Worm (Caenorhabditis elegans) whole organism, mixed stage, embryonic: ENCODE results near the gene T26C12.1.
"Not testable (repeated sequence)": the region's sequence is repeated elsewhere in the genome, so short reads cannot be mapped to it uniquely, and the experiment has no call there.

Experiments
- M03D4.4 ChIP-seq: sonication (generic microtip); optimal IDR thresholded peaks from 2 replicates; lab custom pipeline; 2017; ENCODE audit warnings: mild to moderate bottlenecking, missing genetic modification characterization, missing compliant biosample characterization
- bed-3 ChIP-seq: fragments of 200-800 bp; sonication (Bioruptor generic); optimal IDR thresholded peaks from 3 replicates; lab custom pipeline; 2018; ENCODE audit warnings: mild to moderate bottlenecking, missing genetic modification characterization, moderate library complexity, missing compliant biosample characterization
- blmp-1 ChIP-seq: fragments of 150-350 bp; optimal IDR thresholded peaks from 2 replicates; lab custom pipeline; 2014; ENCODE audit warnings: missing biosample characterization, missing genetic modification characterization
- ceh-39 ChIP-seq: fragments of 150-350 bp; optimal IDR thresholded peaks from 2 replicates; lab custom pipeline; 2014; ENCODE audit warnings: missing biosample characterization, missing genetic modification characterization
- ceh-43 ChIP-seq: fragments of 200-800 bp; sonication (Bioruptor generic); optimal IDR thresholded peaks from 2 replicates; lab custom pipeline; 2018; ENCODE audit warnings: mild to moderate bottlenecking, missing genetic modification characterization, moderate library complexity, missing compliant biosample characterization
- ceh-83 ChIP-seq: fragments of 200-800 bp; sonication (Bioruptor generic); optimal IDR thresholded peaks from 2 replicates; lab custom pipeline; 2018; ENCODE audit warnings: mild to moderate bottlenecking, missing genetic modification characterization, missing compliant biosample characterization
- ces-1 ChIP-seq: fragments of 150-350 bp; optimal IDR thresholded peaks from 2 replicates; lab custom pipeline; 2014; ENCODE audit warnings: missing biosample characterization, missing genetic modification reagents, missing genetic modification characterization
- drap-1 ChIP-seq: fragments of 200-800 bp; sonication (Bioruptor generic); optimal IDR thresholded peaks from 3 replicates; lab custom pipeline; 2018; ENCODE audit warnings: mild to moderate bottlenecking, missing genetic modification characterization, missing compliant biosample characterization
- elt-1 ChIP-seq: sonication (generic microtip); optimal IDR thresholded peaks from 2 replicates; lab custom pipeline; 2017; ENCODE audit warnings: missing genetic modification characterization, mild to moderate bottlenecking, missing compliant biosample characterization, antibody characterized with exemption, moderate library complexity, borderline replicate concordance; ENCODE audit not compliant: insufficient read depth
- elt-3 ChIP-seq: fragments of 150-350 bp; optimal IDR thresholded peaks from 2 replicates; lab custom pipeline; 2014; ENCODE audit warnings: missing biosample characterization, missing genetic modification characterization
- flh-1 ChIP-seq: fragments of 200-800 bp; sonication (Bioruptor generic); optimal IDR thresholded peaks from 2 replicates; lab custom pipeline; 2018; ENCODE audit warnings: mild to moderate bottlenecking, missing genetic modification characterization, moderate library complexity, missing compliant biosample characterization
- ham-2 ChIP-seq: fragments of 200-800 bp; sonication (Bioruptor generic); optimal IDR thresholded peaks from 2 replicates; lab custom pipeline; 2018; ENCODE audit warnings: mild to moderate bottlenecking, missing genetic modification characterization, missing compliant biosample characterization
- lin-13 ChIP-seq: fragments of 150-350 bp; optimal IDR thresholded peaks from 2 replicates; lab custom pipeline; 2014; ENCODE audit warnings: missing biosample characterization, missing genetic modification characterization
- lin-32 ChIP-seq: fragments of 200-800 bp; sonication (Bioruptor generic); optimal IDR thresholded peaks from 2 replicates; lab custom pipeline; 2018; ENCODE audit warnings: mild to moderate bottlenecking, missing genetic modification characterization, missing compliant biosample characterization
- lsy-2 ChIP-seq: fragments of 150-350 bp; optimal IDR thresholded peaks from 2 replicates; lab custom pipeline; 2014; ENCODE audit warnings: missing biosample characterization, missing genetic modification characterization
- mab-5 ChIP-seq: fragments of 150-350 bp; optimal IDR thresholded peaks from 2 replicates; lab custom pipeline; 2014; ENCODE audit warnings: missing biosample characterization, missing genetic modification characterization
- mep-1 ChIP-seq: fragments of 150-350 bp; optimal IDR thresholded peaks from 2 replicates; lab custom pipeline; 2017; ENCODE audit warnings: missing biosample characterization, missing genetic modification reagents, missing genetic modification characterization, inconsistent platforms
- mls-2 ChIP-seq: sonication (generic microtip); optimal IDR thresholded peaks from 2 replicates; lab custom pipeline; 2016; ENCODE audit warnings: mild to moderate bottlenecking, missing genetic modification characterization, moderate library complexity, missing compliant biosample characterization
- nhr-237 ChIP-seq: fragments of 150-350 bp; optimal IDR thresholded peaks from 2 replicates; lab custom pipeline; 2014; ENCODE audit warnings: missing biosample characterization, missing genetic modification characterization
- nhr-28 ChIP-seq: fragments of 150-350 bp; optimal IDR thresholded peaks from 2 replicates; lab custom pipeline; 2014; ENCODE audit warnings: missing biosample characterization, missing genetic modification characterization
- nhr-76 ChIP-seq: sonication (generic microtip); optimal IDR thresholded peaks from 2 replicates; lab custom pipeline; 2017; ENCODE audit warnings: missing biosample characterization, missing genetic modification characterization
- sem-2 ChIP-seq: fragments of 200-800 bp; sonication (Bioruptor generic); optimal IDR thresholded peaks from 2 replicates; lab custom pipeline; 2018; ENCODE audit warnings: mild to moderate bottlenecking, missing genetic modification characterization, missing compliant biosample characterization
- snpc-4 ChIP-seq: fragments of 150-350 bp; optimal IDR thresholded peaks from 2 replicates; lab custom pipeline; 2014; ENCODE audit warnings: missing biosample characterization, missing genetic modification characterization
- sptf-1 ChIP-seq: sonication (generic microtip); optimal IDR thresholded peaks from 2 replicates; lab custom pipeline; 2017; ENCODE audit warnings: mild to moderate bottlenecking, missing genetic modification characterization, moderate library complexity, missing compliant biosample characterization
- tbx-8 ChIP-seq: fragments of 200-800 bp; sonication (Bioruptor generic); optimal IDR thresholded peaks from 2 replicates; lab custom pipeline; 2018; ENCODE audit warnings: mild to moderate bottlenecking, missing genetic modification characterization, moderate library complexity, missing compliant biosample characterization
- unc-120 ChIP-seq: sonication (generic microtip); optimal IDR thresholded peaks from 2 replicates; lab custom pipeline; 2017; ENCODE audit warnings: missing genetic modification characterization, missing compliant biosample characterization; ENCODE audit not compliant: poor library complexity, severe bottlenecking
- unc-62 ChIP-seq: fragments of 150-350 bp; optimal IDR thresholded peaks from 2 replicates; lab custom pipeline; 2014; ENCODE audit warnings: missing biosample characterization, missing genetic modification reagents, missing genetic modification characterization
- zip-8 ChIP-seq: fragments of 150-350 bp; optimal IDR thresholded peaks from 2 replicates; lab custom pipeline; 2014; ENCODE audit warnings: missing biosample characterization, missing genetic modification characterization
- ztf-11 ChIP-seq: fragments of 150-350 bp; optimal IDR thresholded peaks from 2 replicates; lab custom pipeline; 2014; ENCODE audit warnings: missing biosample characterization, missing genetic modification characterization

Gene T26C12.1

DNA sequence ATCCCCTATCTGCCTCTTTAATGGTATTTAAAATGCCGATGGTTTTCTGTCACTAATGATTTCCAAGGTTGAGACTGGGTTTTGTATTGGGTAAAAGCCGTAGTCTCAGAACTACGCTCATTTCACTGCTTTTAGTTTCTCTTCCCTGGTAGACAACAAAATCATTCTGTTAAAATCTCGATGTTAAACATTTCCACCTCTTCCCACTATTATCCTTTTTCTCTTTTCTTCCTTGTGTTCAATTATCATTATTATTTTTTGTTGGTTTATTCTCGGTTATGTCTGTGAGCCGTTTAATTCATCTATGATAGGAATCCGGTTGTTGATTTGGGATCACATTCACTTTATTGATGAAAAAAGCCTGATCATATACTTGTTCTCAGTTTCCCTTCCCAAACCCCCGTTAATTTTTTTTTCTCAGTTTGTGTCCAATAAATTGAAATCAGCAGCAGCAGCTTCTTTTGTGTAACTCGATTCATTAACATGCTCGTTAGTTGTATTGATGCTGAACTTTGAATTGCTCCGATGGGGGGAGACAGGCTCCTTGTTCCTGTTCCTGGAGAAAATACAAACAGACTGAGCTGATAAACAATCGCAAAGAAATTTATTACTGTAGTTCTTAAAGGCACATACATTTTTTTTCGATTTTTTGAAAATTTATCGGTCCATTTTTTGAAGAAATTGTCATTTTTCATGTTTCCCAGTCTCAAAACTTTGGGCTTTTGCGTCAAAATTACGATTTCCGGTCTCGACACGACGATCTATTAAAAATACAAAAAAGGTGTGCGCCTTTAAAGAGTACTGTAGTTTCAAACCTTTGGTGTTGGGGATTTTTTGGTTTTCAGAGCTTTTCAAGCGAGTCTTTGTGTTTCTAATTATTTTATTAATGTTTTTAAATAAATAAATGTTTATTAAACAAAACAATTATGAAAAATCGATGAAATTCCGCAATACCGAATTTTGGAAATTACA lies 38.2 kb downstream of the T26C12.1 start:
- TF ChIP-seq drap-1 (GFP tag; lab: Kevin White, UChicago) (no peak), ztf-11 (tag; lab: Kevin White, UChicago) (no peak), bed-3 (GFP tag; lab: Kevin White, UChicago) (no peak), ham-2 (GFP tag; lab: Kevin White, UChicago) (no peak), ceh-43 (GFP tag; lab: Kevin White, UChicago) (no peak), elt-3 (tag; lab: Kevin White, UChicago) (no peak), lsy-2 (no peak), nhr-237 (tag; lab: Kevin White, UChicago) (no peak), flh-1 (no peak), ces-1 (no peak), mls-2 (tag; lab: Kevin White, UChicago) (no peak), sptf-1 (no peak), blmp-1 (tag; lab: Kevin White, UChicago) (no peak), unc-62 (GFP tag; lab: Kevin White, UChicago) (no peak), snpc-4 (tag; lab: Kevin White, UChicago) (no peak), zip-8 (no peak), mep-1 (tag; lab: Kevin White, UChicago) (no peak), M03D4.4 (no peak), nhr-28 (tag; lab: Kevin White, UChicago) (no peak)

DNA sequence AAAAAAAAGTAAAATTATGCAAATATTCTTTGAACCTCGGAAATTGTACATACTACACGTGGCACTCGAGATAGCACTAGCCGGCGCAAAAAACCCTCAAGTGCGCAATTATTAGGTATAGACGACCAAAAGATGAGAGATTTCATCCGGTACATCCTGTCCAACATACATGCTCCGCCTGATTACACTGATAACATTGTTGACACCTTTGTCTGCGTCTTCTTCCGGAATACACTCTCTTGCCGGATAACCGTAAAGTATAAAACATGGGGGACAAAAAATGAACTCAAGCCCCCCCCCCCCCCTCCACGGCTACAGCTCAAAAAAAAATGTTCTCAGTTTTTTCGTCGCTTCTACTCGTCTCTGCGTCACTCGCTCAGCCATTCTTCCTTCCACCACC lies 39.6 kb downstream of the T26C12.1 start, which contains the start of gene W08E12.6:
W08E12.6 (plus strand) TSS at position 301 of the 400 bp plus-strand sequence.
- TF ChIP-seq nhr-76 (no peak), mls-2 (tag; lab: Kevin White, UChicago) (no peak), nhr-237 (tag; lab: Kevin White, UChicago) (no peak), blmp-1 (tag; lab: Kevin White, UChicago) (no peak)

DNA sequence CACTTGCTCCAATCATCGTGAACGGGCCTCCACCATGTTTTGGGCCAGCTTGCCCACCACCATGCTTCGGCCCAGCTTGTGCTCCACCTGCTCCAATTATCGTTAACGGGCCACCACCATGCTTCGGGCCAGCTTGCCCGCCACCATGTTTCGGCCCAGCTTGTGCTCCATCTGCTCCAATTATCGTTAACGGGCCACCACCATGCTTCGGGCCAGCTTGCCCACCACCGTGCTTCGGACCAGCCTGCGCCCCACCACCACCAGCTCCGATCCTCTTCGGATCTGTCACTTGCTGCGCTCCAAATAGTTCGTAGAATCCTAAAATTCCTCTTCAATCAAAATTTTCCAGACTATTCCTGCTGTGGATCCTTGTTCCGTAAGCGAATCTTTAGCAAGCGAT lies 40.5 kb downstream of the T26C12.1 start:
- peak; percentile 46 for TF ChIP-seq ceh-83 (GFP tag; lab: Kevin White, UChicago)
- no peak for TF ChIP-seq unc-120 (tag; lab: Kevin White, UChicago)
- TF ChIP-seq ztf-11 (tag; lab: Kevin White, UChicago): no peak
- no peak for TF ChIP-seq lin-13 (tag; lab: Kevin White, UChicago)
- no peak for TF ChIP-seq blmp-1 (tag; lab: Kevin White, UChicago)
- no peak for TF ChIP-seq elt-3 (tag; lab: Kevin White, UChicago)
- no peak for TF ChIP-seq nhr-28 (tag; lab: Kevin White, UChicago)
- no peak for TF ChIP-seq mab-5 (tag; lab: Kevin White, UChicago)

DNA sequence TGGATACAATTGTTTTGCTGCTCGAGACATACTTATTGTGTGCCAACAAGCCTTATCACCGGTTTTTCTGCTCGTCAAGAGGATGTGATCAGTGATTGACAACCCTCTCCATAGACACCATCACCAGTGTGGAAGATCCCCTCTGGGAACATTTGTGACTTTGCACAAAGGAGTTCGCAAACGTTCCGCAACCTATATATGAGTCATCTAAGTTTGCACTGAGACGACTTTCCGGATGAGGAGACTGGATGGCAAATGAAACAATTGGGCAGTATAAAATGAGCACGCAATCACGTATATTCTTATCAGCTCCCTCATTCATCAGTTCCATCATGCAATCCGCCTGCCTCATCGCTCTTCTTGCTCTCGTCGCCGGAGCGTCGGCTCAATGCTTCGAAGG lies 41.8 kb downstream of the T26C12.1 start, which contains the start of gene W08E12.5:
W08E12.5 (plus strand) TSS at position 301 of the 400 bp plus-strand sequence.
- TF ChIP-seq lin-32: no peak
- TF ChIP-seq blmp-1 (tag; lab: Kevin White, UChicago): no peak
- TF ChIP-seq M03D4.4: no peak
- TF ChIP-seq ceh-39 (tag; lab: Kevin White, UChicago): no peak
- no peak for TF ChIP-seq nhr-28 (tag; lab: Kevin White, UChicago)
- TF ChIP-seq tbx-8 (GFP tag; lab: Kevin White, UChicago): no peak
- no peak for TF ChIP-seq nhr-237 (tag; lab: Kevin White, UChicago)
- no peak for TF ChIP-seq mep-1 (tag; lab: Kevin White, UChicago)
- TF ChIP-seq lin-13 (tag; lab: Kevin White, UChicago): no peak
- no peak for TF ChIP-seq elt-1
- TF ChIP-seq ham-2 (GFP tag; lab: Kevin White, UChicago): no peak
- TF ChIP-seq sem-2 (GFP tag; lab: Kevin White, UChicago): no peak
- TF ChIP-seq ztf-11 (tag; lab: Kevin White, UChicago): no peak
- no peak for TF ChIP-seq zip-8
- TF ChIP-seq ceh-43 (GFP tag; lab: Kevin White, UChicago): no peak
- no peak for TF ChIP-seq snpc-4 (tag; lab: Kevin White, UChicago)
- no peak for TF ChIP-seq ces-1
- no peak for TF ChIP-seq flh-1
- no peak for TF ChIP-seq sptf-1

DNA sequence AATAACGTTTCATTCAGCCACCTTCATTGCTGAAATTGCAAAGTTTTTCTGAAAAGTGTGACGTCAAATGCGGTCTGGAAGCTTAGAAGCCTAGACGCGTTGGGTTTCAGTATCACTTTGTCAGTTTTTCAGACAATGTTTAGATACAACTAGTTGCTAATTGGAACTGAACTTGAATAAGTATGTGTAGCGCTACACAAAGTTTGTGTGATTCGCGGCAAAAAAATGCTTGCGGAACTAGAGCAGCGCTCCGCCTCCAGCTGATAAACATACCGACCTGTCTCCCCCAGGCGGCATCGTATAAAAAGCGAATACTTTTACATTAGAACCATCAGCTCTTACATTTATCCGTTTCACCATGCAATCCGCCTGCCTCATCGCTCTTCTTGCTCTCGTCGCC lies 43.3 kb downstream of the T26C12.1 start, which contains the start of gene W08E12.4:
W08E12.4 (plus strand) TSS at position 301 of the 400 bp plus-strand sequence.
- not testable (repeated sequence) for TF ChIP-seq ztf-11 (tag; lab: Kevin White, UChicago); unc-62 (GFP tag; lab: Kevin White, UChicago); mab-5 (tag; lab: Kevin White, UChicago)
- TF ChIP-seq, all 35 proteins: peak for 0; not testable (repeated sequence) for 35
